Worm (Caenorhabditis elegans): ENCODE measurements around the gene K02C4.3.

Gene K02C4.3

DNA sequence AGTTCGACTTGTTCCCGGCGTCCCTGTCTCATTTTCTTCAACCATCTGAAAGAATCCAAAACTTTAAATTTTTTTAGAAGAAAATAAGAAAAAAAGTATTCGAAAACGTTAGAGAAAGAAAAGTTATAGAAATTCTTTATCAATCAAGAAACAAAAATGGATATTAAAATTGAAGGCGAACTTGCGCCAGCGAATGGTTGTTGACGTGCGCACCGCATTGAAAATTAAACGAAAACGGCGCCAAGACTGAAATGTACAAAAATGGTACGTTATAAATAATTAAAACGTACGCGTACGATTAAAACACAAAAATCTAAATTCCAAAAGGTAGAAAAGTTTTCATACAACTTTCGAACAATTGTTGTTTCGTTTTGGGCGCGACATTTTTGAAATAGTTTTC, at the start of gene K02C4.3 (continued):
- TF ChIP-seq lin-35 (GFP tag; optimal IDR thresholded peaks at IDR 0.05): peak; percentile 87 to 95
- no peak for TF ChIP-seq mef-2 (tag; optimal IDR thresholded peaks at IDR 0.05)
- TF ChIP-seq pag-3 (tag; optimal IDR thresholded peaks at IDR 0.05; ENCODE audit: borderline replicate concordance, insufficient read depth): peak; percentile 4
- TF ChIP-seq nhr-237 (tag; optimal IDR thresholded peaks at IDR 0.05): no peak
- TF ChIP-seq fkh-10 (GFP tag; optimal IDR thresholded peaks at IDR 0.05): no peak
- TF ChIP-seq unc-130 (tag; optimal IDR thresholded peaks at IDR 0.05): peak; percentile 64
- peak; percentile 39 for TF ChIP-seq C16A3.4 (tag; optimal IDR thresholded peaks at IDR 0.05)
- TF ChIP-seq rnt-1 (tag; optimal IDR thresholded peaks at IDR 0.05): peak; percentile 72
- peak; percentile 59 for TF ChIP-seq isw-1 (GFP tag; IDR thresholded peaks at IDR 0.05)
- TF ChIP-seq unc-62 (GFP tag; optimal IDR thresholded peaks at IDR 0.05): no peak
- peak; percentile 77 for TF ChIP-seq tbx-2 (tag; optimal IDR thresholded peaks at IDR 0.05)
- no peak for TF ChIP-seq nhr-84 (tag; optimal IDR thresholded peaks at IDR 0.05)
- TF ChIP-seq nhr-20 (tag; optimal IDR thresholded peaks at IDR 0.05): peak; percentile 76
- peak; percentile 49 for TF ChIP-seq lin-13 (GFP tag; optimal IDR thresholded peaks at IDR 0.05)
- TF ChIP-seq unc-86 (tag; optimal IDR thresholded peaks at IDR 0.05): peak; percentile 35

DNA sequence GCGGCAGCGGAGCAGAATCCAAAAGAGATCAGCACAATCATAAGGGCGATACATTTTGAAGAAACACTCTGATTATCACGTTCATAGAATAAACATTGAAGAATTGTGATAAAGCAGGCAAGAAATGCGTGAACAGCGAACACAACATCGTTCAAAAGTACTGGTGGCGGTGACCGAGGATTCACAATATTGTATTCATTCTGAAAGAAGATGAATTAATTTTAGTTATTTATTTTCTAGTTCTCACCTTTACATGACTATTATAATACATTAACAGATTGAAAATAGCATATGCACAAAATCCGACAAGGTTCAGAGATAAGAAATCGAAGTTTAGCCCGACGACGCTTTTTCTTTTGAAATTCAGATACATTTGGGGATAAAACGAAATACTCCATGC, 49.3 kb upstream of the K02C4.3 start:
- TF ChIP-seq nhr-19 (GFP tag; conservative IDR thresholded peaks at IDR 0.05) (no peak), lin-15B (tag; optimal IDR thresholded peaks at IDR 0.05) (no peak), alr-1 (tag; optimal IDR thresholded peaks at IDR 0.05; ENCODE audit: borderline replicate concordance) (no peak), zip-4 (GFP tag; optimal IDR thresholded peaks at IDR 0.05) (no peak), unc-30 (tag; optimal IDR thresholded peaks at IDR 0.05) (no peak), isw-1 (GFP tag; IDR thresholded peaks at IDR 0.05) (no peak), elt-2 (tag; optimal IDR thresholded peaks at IDR 0.05) (no peak), nhr-76 (tag; optimal IDR thresholded peaks at IDR 0.05) (no peak)

DNA sequence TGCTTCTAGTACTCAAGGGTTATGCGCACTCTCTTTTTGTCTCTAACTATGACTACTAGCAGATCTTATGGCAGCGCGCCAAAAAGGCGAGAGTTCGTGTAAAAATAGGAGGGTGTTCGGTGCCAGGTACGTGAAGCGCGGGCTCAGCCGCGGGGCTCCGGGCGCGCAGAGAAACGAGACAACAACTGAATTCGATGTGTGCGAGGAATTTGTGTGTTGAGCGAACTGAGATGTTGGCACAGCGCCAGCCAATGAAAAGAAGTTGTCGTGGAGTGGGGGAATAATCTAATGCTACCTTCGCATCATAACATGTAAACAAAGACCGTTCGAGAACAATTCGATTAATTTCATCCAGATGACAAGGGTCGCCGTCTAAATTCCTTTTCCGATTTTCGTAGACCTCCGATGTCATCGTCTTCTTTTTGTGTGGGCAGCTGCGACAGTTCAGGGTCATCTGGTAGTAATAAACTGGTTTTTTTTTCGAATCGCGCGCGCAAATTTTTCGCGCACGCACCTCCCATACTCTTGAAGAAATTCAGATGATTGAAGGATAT, 44.8 kb upstream of the K02C4.3 start:
- TF ChIP-seq sptf-1 (tag; optimal IDR thresholded peaks at IDR 0.05) (no peak), dpl-1 (GFP tag; optimal IDR thresholded peaks at IDR 0.05) (peak; percentile 44 to 61 (median 51)), ceh-8 (GFP tag; optimal IDR thresholded peaks at IDR 0.05) (peak; percentile 24), lin-15B (tag; optimal IDR thresholded peaks at IDR 0.05) (no peak), hlh-4 (tag; optimal IDR thresholded peaks at IDR 0.05) (no peak), irx-1 (tag; optimal IDR thresholded peaks at IDR 0.05) (no peak), xbp-1 (tag; optimal IDR thresholded peaks at IDR 0.05) (peak; percentile 12), nhr-20 (tag; optimal IDR thresholded peaks at IDR 0.05) (peak; percentile 69), tbx-2 (tag; optimal IDR thresholded peaks at IDR 0.05) (peak; percentile 26), jun-1 (tag; optimal IDR thresholded peaks at IDR 0.05) (peak; percentile 66), ceh-90 (tag; optimal IDR thresholded peaks at IDR 0.05) (no peak), alr-1 (tag; optimal IDR thresholded peaks at IDR 0.05; ENCODE audit: borderline replicate concordance) (no peak), nhr-85 (tag) (peak; percentile 97), grh-1 (GFP tag; IDR thresholded peaks at IDR 0.05) (peak; percentile 96), lsy-2 (tag; optimal IDR thresholded peaks at IDR 0.05) (peak; percentile 23 to 59), lin-13 (GFP tag; optimal IDR thresholded peaks at IDR 0.05) (peak; percentile 63), ztf-11 (tag; optimal IDR thresholded peaks at IDR 0.05) (no peak), unc-130 (tag; optimal IDR thresholded peaks at IDR 0.05) (peak; percentile 68), nhr-19 (GFP tag; conservative IDR thresholded peaks at IDR 0.05) (0 out of 2 replicates have a peak, but pooled peaks have one; percentile 29), blmp-1 (tag; optimal IDR thresholded peaks at IDR 0.05) (peak; percentile 82), nhr-76 (tag; optimal IDR thresholded peaks at IDR 0.05) (no peak), lin-35 (GFP tag; optimal IDR thresholded peaks at IDR 0.05) (peak; percentile 5 to 67), snu-23 (GFP tag; optimal IDR thresholded peaks at IDR 0.05) (peak; percentile 73), ceh-82 (tag; optimal IDR thresholded peaks at IDR 0.05) (peak in 1 of 3 experiments; percentile 53), fos-1 (tag; optimal IDR thresholded peaks at IDR 0.05) (no peak), mdl-1 (tag; optimal IDR thresholded peaks at IDR 0.05) (peak in 1 of 2 experiments; percentile 15), nhr-77 (tag; optimal IDR thresholded peaks at IDR 0.05) (peak; percentile 68), nhr-90 (tag; optimal IDR thresholded peaks at IDR 0.05; ENCODE audit: poor library complexity) (peak; percentile 41), nhr-47 (tag; optimal IDR thresholded peaks at IDR 0.05) (peak; percentile 24), elt-3 (tag; optimal IDR thresholded peaks at IDR 0.05) (peak in 5 of 6 experiments; percentile 20 to 83 (median 53)), mab-9 (GFP tag; IDR thresholded peaks at IDR 0.05) (no peak), nhr-71 (tag; optimal IDR thresholded peaks at IDR 0.05) (peak; percentile 71), fkh-8 (tag; optimal IDR thresholded peaks at IDR 0.05) (peak; percentile 79), egl-13 (tag; optimal IDR thresholded peaks at IDR 0.05) (peak; percentile 9)
